Worm (Caenorhabditis elegans) whole organism, dauer: Measurements from ENCODE around the gene Y53G8AL.4.

Experiments
- unc-62 ChIP-seq: sonication (generic microtip); optimal IDR thresholded peaks from 2 replicates; lab custom pipeline; 2017; ENCODE audit warnings: missing biosample characterization, missing genetic modification reagents, missing genetic modification characterization

Y53G8AL.4 gene

DNA sequence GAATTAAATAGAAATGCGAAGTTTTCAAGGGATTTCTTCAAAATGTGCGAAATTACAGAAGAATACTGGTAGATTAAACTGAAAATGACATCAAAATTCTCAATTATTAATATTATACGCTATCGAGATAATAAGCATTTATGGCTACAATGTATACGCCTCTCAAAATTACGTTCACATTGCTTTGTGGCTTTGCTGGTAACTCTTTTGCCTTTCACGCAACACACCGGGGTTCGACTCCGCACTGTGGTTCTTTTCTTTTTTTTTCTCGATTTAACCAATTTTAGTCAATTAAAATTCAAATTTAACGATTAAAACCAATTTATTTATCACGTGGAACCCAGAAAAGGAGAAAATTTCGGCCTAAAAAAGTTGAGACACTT lies 1.4 kb downstream of the Y53G8AL.4 start:
- no peak for TF ChIP-seq unc-62 (GFP tag; lab: Kevin White, UChicago)

DNA sequence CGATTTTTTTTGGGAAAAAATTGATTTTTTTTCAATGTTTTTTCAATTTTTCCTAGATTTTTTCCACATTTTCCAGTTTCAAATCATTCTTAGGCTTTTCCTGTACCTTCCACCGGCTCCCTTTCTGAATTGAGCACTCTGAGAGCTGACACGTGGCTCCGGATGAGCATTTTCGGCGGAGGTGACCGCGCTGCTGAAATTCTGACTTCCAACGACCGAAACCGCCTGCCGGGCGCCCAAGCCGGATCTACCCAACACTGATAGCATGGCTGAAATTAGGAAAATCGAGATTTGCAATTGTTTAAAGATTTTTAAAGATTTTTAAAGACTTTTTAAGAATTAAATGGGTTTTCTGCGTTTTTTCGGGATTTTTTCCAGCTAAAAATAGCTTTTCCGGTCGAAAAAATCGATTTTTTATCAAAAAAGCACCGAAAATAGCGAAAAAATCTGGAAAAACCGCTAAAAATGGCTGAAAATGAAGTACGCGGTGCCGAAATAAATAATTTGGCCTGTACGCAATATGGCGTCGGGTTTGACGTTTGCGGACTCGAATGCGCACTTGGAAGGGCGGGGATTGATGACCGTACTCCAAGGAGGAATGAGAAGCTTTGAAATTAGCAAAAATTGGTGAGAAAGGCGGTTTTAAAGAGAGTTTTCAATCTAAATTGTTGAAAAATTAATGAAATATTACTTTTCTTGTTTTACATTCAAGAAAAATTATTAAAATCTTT lies 2.0 kb downstream of the Y53G8AL.4 start, which contains the start of gene nduf-9:
Gene nduf-9, minus strand, starts transcription at position 269 of the 731 bp plus-strand sequence.
- TF ChIP-seq unc-62 (GFP tag; lab: Kevin White, UChicago): no peak

DNA sequence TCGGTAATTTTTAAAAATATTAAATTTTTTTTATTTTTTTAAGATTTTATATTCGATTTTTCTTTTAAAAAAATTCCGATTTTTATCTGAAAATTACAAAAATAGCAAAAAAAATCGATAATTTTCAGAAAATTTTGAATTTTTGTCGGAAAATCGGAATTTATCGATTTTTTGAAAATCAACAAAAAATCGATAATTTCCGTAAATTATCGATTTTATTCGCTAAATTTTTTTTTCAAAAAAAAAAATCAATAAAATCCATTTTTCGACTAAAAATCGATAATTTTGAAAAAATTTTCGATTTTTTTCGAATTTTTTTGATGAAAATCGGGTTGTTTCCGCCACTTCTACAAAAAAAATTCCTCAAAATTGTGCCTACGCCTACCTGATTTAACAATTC lies 8.1 kb downstream of the Y53G8AL.4 start:
- TF ChIP-seq unc-62 (GFP tag; lab: Kevin White, UChicago): no peak

DNA sequence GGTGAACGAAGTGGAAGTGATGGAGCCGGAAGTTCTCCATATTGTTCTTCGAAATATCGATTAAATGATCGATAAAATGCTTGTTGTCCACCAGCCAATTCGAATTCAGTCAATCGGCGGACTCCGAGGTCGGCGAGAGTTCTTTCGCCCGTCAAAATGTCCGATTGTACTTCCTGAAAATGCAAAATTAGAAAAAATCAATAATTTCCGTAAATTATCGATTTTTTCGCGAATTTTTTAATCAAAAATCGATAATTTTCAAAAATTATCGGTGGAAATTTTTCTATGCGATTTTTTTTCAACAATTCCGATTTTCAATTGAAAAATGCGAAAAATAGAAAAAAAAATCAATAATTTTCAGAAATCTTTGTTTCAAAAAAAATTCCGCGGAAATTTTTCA lies 8.5 kb downstream of the Y53G8AL.4 start:
- TF ChIP-seq unc-62 (GFP tag; lab: Kevin White, UChicago): no peak

DNA sequence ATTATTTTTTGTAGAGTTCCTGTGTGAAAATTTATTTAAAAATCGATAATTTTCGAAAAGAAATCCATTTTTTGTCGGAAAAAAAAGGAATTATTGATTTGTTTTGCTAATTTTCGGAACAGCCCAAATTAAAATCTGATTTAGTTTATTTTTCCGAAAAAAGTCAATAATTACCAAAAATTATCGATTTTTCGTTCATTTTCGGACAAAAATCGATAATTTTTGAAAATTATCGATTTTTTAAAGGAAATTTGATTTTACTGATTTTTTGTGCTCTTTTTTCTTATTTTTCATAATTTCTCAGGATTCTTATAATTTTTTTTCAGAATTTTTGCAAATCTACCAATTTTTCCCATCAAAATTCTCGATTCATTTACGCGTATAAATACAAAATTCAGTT lies 9.1 kb downstream of the Y53G8AL.4 start:
- TF ChIP-seq unc-62 (GFP tag; lab: Kevin White, UChicago): no peak

DNA sequence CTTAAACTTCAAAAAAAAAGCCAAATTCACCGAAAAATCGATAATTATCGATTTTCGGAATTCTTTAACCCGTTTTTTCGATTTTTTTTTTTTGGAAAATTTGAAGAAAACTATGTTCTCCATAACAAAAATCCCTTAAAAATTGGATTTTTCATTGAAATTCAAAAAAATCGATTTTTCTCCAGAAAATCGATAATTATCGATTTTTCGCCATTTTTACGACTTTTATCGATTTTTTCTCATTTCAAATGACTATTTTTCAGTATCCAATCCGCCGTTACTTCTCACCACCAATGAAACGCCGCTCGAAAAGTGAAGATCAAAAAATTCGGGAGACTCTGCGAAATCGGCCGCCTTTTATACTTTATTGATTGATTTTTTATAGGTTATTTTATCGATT lies 9.6 kb downstream of the Y53G8AL.4 start:
- TF ChIP-seq unc-62 (GFP tag; lab: Kevin White, UChicago): no peak

DNA sequence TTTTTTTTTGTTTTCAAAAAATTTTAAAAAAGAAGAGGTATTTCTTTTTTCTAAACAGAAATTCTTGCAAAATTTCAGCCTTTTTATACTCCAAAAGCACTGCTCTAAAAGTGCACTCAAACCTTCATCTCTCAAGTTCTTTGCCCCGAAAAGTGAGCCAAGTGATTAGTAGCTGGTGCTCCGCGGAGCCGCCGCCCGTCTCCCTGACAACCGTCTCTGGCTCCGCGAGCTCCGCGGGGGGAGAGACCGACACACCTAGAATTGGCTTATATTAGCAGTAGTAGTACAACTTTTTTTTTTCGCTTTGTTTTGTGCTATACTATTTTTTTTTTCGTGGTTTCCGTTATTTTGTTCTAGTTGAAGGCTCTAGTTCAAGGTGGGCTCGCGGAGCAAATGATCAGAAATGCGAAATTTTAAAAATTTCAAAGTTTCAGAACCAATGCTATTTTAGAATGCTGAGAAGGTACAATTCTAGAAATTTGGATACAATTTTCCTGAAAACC lies 17.7 kb downstream of the Y53G8AL.4 start, which contains the start of gene Y53G8AL.1:
Gene Y53G8AL.1, plus strand, starts transcription at position 453 of the 503 bp plus-strand sequence.
- no peak for TF ChIP-seq unc-62 (GFP tag; lab: Kevin White, UChicago)

DNA sequence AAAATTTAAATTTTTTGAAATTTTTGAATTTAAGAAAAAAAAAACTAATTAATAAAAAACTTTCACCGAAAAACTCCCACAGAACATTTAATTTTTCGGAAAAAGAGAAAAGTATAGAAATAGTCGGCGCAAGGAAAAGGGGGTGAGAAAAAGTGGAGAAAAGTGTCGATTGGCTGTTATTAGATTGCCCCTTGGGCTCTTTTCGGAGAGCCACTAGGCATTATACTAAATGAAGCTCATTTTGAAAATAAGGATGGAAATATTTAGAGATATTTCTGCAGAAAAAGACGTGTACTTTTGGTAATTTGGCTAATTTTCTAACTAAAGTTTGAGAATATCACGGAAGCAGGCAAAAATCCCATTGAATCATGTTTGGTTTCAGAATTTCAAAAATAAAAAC lies 26.3 kb downstream of the Y53G8AL.4 start:
- no peak for TF ChIP-seq unc-62 (GFP tag; lab: Kevin White, UChicago)

DNA sequence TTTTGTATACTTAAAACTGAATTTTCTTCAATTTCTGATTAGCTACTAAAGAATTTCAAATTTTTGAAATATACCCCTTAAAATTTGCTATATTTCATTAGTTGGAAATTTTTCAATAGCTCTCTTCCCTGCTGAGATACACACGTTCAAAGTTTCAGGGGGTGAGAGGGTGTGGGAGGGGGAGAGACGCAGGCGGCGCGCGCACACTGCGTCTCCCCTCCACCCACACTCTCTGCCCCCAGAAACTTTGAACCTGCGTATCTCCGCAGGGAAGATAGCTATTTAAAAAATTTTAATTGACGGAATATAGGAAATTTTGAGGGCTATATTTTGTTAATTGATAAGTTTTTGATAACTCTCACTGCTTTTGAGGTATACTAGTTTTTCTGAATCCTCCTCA lies 27.7 kb downstream of the Y53G8AL.4 start:
- TF ChIP-seq unc-62 (GFP tag; lab: Kevin White, UChicago): no peak

DNA sequence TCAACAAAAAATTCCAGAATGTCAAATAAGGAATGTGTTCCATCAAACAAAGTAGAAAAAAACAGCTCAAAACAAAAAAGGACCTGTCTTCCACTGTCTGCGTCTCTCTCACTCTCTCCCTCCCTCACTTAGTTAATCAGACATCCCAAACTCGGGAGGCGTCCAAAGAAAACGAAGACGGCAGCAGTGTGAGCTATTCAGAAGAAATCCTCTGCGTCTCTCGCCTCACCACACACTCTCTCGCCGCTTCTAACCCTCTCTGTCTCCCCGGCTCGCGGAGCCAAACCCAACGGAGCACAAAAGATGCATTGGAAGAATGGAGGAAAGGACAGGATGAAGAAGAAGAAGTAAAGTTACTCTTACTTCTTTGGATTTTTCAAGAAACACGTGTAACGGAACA lies 30.2 kb downstream of the Y53G8AL.4 start:
- TF ChIP-seq unc-62 (GFP tag; lab: Kevin White, UChicago): no peak

DNA sequence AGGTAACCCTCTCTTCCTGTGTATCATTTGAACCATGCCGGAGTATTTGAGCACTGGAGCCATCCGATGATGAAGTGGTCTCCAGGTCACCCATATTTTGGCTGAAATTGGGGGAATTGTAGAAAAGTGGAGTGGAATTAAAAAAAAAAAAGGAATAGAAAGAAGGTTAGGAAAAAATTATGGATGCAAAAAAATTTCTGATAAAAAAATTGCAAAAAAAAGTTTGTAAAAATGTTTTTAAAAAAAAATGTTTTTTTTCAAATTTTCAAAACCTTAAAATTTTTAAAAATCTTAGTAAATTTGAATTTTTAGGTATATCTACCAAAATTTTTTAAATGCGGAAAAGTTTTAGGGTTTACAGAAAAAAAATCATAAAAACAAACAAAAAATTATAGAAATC lies 31.4 kb downstream of the Y53G8AL.4 start, which contains the start of gene frm-8:
Gene frm-8, minus strand, starts transcription at position 101 of the 400 bp plus-strand sequence.
- no peak for TF ChIP-seq unc-62 (GFP tag; lab: Kevin White, UChicago)

DNA sequence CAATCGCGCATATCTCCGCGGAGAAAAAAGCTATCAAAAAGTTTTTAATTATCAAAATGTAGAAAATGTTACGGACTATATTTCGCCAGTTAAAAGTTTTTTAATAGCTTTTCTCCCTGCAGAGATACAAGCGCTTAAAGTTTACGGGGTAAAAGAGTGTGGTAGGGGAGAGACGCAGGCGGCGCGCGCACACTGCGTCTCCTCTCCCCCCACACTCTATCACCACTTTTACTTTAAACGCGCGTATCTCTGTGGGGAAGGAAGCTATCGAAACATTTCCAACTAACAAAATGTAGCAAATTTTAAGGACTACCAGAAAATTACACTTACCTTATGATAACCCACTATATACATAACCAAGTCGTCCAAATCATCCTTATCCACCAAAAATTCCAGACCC lies 46.9 kb downstream of the Y53G8AL.4 start:
- TF ChIP-seq unc-62 (GFP tag; lab: Kevin White, UChicago): no peak

DNA sequence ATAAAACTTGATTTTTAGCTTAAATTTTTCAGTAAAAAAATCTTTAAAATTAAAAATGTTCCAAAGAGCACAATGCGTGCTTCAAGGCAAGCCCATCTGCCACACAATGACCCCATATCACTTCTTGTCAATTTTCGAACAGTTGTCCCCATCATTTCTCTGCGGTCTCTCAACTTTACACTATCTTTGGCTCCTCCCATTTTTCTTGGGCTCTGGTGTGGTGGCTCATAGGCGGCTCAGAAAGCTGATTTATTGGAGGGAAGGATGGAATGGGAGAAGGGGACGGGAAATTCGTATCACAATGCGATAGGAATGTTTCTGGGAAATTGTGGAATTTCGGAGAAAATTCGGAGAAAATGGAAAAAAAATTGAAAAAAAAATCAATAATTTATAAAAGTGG lies 49.9 kb downstream of the Y53G8AL.4 start:
- TF ChIP-seq unc-62 (GFP tag; lab: Kevin White, UChicago): no peak

DNA sequence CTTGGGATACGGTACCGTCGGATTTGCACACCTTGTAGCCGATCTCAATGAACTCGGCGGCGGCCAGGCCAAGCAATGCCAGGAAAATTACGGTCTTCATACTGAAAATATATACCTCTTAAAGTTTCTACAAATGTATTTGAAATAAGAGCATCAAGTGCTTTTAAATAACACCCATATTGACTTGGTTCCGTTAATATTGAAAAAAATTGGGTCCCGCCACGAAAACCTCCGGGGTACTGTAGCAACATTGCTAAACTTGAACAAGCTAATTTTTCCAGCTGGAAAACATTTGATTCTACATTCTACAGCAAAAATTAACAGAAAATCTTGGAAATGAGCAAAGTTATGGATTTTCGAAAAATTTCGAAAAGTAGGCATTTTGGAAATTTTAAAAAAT lies 51.0 kb downstream of the Y53G8AL.4 start, which contains the start of gene heh-1:
Gene heh-1, minus strand, starts transcription at position 101 of the 400 bp plus-strand sequence.
- no peak for TF ChIP-seq unc-62 (GFP tag; lab: Kevin White, UChicago)
